Fruit fly (Drosophila melanogaster): ENCODE results near the gene CG8001.

Gene CG8001

dm6 chr3L:1741107-1741506, 14.9 kb upstream of the CG8001 start (continued):
- TF ChIP-seq ase (GFP tag; IDR thresholded peaks at IDR 0.05) (0 out of 3 replicates have a peak, but pooled peaks have one; percentile 30), ind (GFP tag; optimal IDR thresholded peaks at IDR 0.05) (peak; percentile 23), gem (tag; optimal IDR thresholded peaks at IDR 0.05) (peak; percentile 47), Ets65A (GFP tag) (peak; percentile 77), grau (tag; optimal IDR thresholded peaks at IDR 0.05) (peak; percentile 9), dpn (GFP tag; optimal IDR thresholded peaks at IDR 0.05) (peak in 1 of 2 experiments; percentile 20), CG10366 (GFP tag; IDR thresholded peaks at IDR 0.05) (peak; percentile 26; the same call in 1 of the 2 replicates), E2f2 (GFP tag; IDR thresholded peaks at IDR 0.05) (no peak), esg (GFP tag; conservative IDR thresholded peaks at IDR 0.05) (0 out of 2 replicates have a peak, but pooled peaks have one; percentile 13), pan (optimal IDR thresholded peaks at IDR 0.05) (no peak), pan (GFP tag; optimal IDR thresholded peaks at IDR 0.05 in 1 of 2, IDR thresholded peaks at IDR 0.05 in 1 of 2) (peak in 1 of 2 experiments; percentile 45), hb (GFP tag; IDR thresholded peaks at IDR 0.05; ENCODE audit: partially characterized antibody) (0 out of 3 replicates have a peak, but pooled peaks have one; percentile 50), sens (GFP tag) (peak; percentile 53), C15 (GFP tag; IDR thresholded peaks at IDR 0.05) (no peak), grn (GFP tag; optimal IDR thresholded peaks at IDR 0.05) (no peak), Mrtf (GFP tag; IDR thresholded peaks at IDR 0.05) (0 out of 3 replicates have a peak, but pooled peaks have one; percentile 15), CG15696 (tag; optimal IDR thresholded peaks at IDR 0.05) (no peak), CG7745 (tag; optimal IDR thresholded peaks at IDR 0.05) (no peak), ci (GFP tag; IDR thresholded peaks at IDR 0.05) (no peak), CG30403 (GFP tag; optimal IDR thresholded peaks at IDR 0.05) (peak; percentile 45), Xrp1 (GFP tag; IDR thresholded peaks at IDR 0.05) (0 out of 2 replicates have a peak, but pooled peaks have one; percentile 10), CG12769 (tag; optimal IDR thresholded peaks at IDR 0.05) (no peak), Ada2b (GFP tag; IDR thresholded peaks at IDR 0.05) (0 out of 2 replicates have a peak, but pooled peaks have one; percentile 6), Rfx (GFP tag; IDR thresholded peaks at IDR 0.05) (0 out of 2 replicates have a peak, but pooled peaks have one; percentile 14), CG2678 (tag; optimal IDR thresholded peaks at IDR 0.05) (peak; percentile 13), CG6689 (GFP tag; IDR thresholded peaks at IDR 0.05) (0 out of 2 replicates have a peak, but pooled peaks have one; percentile 16), Lpt (GFP tag; optimal IDR thresholded peaks at IDR 0.05) (no peak), cwo (GFP tag; optimal IDR thresholded peaks at IDR 0.05) (no peak), fd3F (GFP tag; optimal IDR thresholded peaks at IDR 0.05) (peak; percentile 14), Doc2 (GFP tag; IDR thresholded peaks at IDR 0.05) (no peak), phol (tag; optimal IDR thresholded peaks at IDR 0.05) (peak; percentile 24), sisA (GFP tag; IDR thresholded peaks at IDR 0.05) (0 out of 2 replicates have a peak, but pooled peaks have one; percentile 15), CG9437 (GFP tag; optimal IDR thresholded peaks at IDR 0.05) (peak; percentile 15), hkb (optimal IDR thresholded peaks at IDR 0.05) (no peak), hkb (GFP tag; IDR thresholded peaks at IDR 0.05) (0 out of 2 replicates have a peak, but pooled peaks have one; percentile 11), Sox102F (GFP tag; optimal IDR thresholded peaks at IDR 0.05) (peak; percentile 36)

dm6 chr3L:1741655-1742551, 14.1 kb upstream of the CG8001 start:
- no peak for TF ChIP-seq CG30403 (GFP tag; optimal IDR thresholded peaks at IDR 0.05)
- TF ChIP-seq CG14014 (GFP tag; IDR thresholded peaks at IDR 0.05), result no peak
- no peak for TF ChIP-seq dmrt11E (tag; optimal IDR thresholded peaks at IDR 0.05)
- no peak for TF ChIP-seq CG2712 (tag; optimal IDR thresholded peaks at IDR 0.05)
- no peak for TF ChIP-seq CG42726 (GFP tag; IDR thresholded peaks at IDR 0.05; ENCODE audit: partially characterized antibody)
- TF ChIP-seq CG18619 (GFP tag; optimal IDR thresholded peaks at IDR 0.05), result no peak
- TF ChIP-seq CG31224 (GFP tag; IDR thresholded peaks at IDR 0.05), result no peak
- TF ChIP-seq CG13624 (GFP tag; optimal IDR thresholded peaks at IDR 0.05), result no peak
- no peak for TF ChIP-seq CG8089 (GFP tag; optimal IDR thresholded peaks at IDR 0.05)
- TF ChIP-seq CG31441 (GFP tag; IDR thresholded peaks at IDR 0.05), result no peak
- no peak for TF ChIP-seq eyg (GFP tag; optimal IDR thresholded peaks at IDR 0.05)
- no peak for TF ChIP-seq CG7271 (tag; optimal IDR thresholded peaks at IDR 0.05)
- TF ChIP-seq Max (GFP tag; optimal IDR thresholded peaks at IDR 0.05), result no peak
- TF ChIP-seq hbn (GFP tag; IDR thresholded peaks at IDR 0.05; ENCODE audit: partially characterized antibody), result no peak
- no peak for TF ChIP-seq sens-2 (GFP tag; IDR thresholded peaks at IDR 0.05)
- TF ChIP-seq Sin3A (optimal IDR thresholded peaks at IDR 0.05), result no peak
